Worm (Caenorhabditis elegans) whole organism, L4/young adult: ENCODE measurements around the gene bus-8B.

ENCODE experiments used
- W03F9.2 ChIP-seq: fragments of 150-350 bp; optimal IDR thresholded peaks from 2 replicates; lab custom pipeline; 2014; ENCODE audit warnings: missing biosample characterization, missing genetic modification characterization
- dao-5 ChIP-seq: sonication (generic microtip); optimal IDR thresholded peaks from 2 replicates; lab custom pipeline; 2016; ENCODE audit warnings: missing genotype, missing genetic modification characterization, moderate library complexity, missing compliant biosample characterization
- him-1 ChIP-seq: sonication (generic microtip); optimal IDR thresholded peaks from 2 replicates; lab custom pipeline; 2016; ENCODE audit warnings: missing genotype, missing genetic modification reagents, missing genetic modification characterization, missing compliant biosample characterization

DNA sequence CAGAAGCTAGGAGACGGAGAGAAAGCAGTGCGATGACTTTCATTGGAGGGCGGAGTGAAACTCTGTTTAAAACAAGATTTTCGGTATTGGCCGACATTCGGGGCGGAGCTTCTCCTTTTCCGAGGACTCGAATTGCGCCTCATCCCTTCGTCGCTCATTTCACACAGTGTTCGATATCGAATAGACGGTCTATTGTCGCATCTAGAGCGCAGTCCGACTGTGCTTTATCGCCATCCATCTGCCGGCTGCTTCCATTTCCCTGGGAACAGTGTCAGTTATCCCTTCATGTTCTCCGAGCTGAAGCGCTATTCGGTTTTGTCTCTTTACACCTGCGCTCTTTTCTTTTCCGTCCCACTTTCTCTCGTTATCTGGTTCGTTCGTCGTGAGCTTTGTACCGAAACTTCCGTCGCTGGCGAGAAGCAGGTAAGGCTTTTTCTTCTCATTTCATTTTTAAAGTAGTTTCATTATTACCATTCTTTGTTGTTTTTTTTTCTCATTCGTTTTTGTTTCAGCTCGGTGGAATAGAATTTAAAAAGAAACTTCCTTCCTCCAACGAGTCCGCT lies at the start of gene bus-8B, which contains the start of gene bus-8A:
- TF ChIP-seq him-1 (tag; lab: Kevin White, UChicago) (no peak), W03F9.2 (tag; lab: Kevin White, UChicago) (no peak), dao-5 (tag; lab: Kevin White, UChicago) (no peak)
